Fruit fly (Drosophila melanogaster): ENCODE data around the gene eEF2.

The eEF2 gene

DNA sequence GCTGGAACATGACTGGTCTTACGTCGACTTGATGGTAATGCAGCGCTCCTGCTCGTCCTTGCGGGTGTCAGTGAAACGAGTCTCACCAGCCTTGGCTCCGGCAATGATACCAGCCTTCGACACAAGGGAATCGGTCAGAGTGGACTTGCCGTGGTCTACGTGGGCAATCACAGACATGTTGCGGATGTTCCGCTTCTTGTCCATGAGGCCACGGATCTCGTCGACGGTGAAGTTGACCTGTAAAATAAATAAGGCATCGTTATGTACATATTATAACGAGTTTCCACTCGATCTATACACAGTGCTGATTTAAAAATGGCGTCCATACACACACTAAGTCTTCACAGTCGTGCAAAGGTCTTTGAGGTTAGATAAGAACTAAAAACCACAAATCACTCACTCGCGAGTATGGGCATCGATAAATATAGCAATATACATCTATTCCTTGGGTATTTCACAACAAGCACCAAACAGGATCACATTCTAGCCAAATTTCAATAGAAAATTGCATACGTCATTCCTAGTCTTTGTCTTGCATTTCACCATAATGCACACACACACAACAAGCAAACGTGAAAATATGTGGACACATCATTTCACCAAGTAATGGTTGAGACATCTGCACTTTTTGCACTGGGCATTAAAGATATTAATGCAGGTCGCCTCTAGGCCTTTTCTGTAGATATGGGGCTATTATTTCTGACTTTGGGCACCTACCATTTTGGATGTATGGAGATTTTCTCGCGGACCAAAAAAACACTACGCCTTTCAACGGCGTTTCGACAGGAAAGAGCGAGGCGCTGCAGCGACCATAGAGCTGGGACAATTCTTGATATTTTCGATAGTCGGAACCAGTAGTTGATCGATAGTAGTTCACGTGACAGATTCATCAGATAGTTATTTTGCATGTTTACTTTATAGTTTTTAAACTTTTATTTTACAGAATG is at the start of gene eEF2 (continued):
- TF ChIP-seq z (GFP tag; IDR thresholded peaks at IDR 0.05), result no peak
- TF ChIP-seq exex (tag; optimal IDR thresholded peaks at IDR 0.05), result peak; percentile 58
- no peak for TF ChIP-seq emc (GFP tag; optimal IDR thresholded peaks at IDR 0.05)
- peak; percentile 28 for TF ChIP-seq CG6683 (GFP tag; optimal IDR thresholded peaks at IDR 0.05)
- no peak for TF ChIP-seq gt (GFP tag; IDR thresholded peaks at IDR 0.05)
- TF ChIP-seq CG4854 (GFP tag; optimal IDR thresholded peaks at IDR 0.05), result peak; percentile 38
- TF ChIP-seq cas (GFP tag; IDR thresholded peaks at IDR 0.05), result no peak
- TF ChIP-seq fd96Cb (tag; optimal IDR thresholded peaks at IDR 0.05), result no peak
- TF ChIP-seq H15 (GFP tag; IDR thresholded peaks at IDR 0.05), result peak; percentile 76; the same call in 2 of the 3 replicates
- TF ChIP-seq Fer2 (tag; optimal IDR thresholded peaks at IDR 0.05), result peak; percentile 64
- peak; percentile 38 for TF ChIP-seq ind (GFP tag; optimal IDR thresholded peaks at IDR 0.05)
- no peak for TF ChIP-seq sisA (GFP tag; IDR thresholded peaks at IDR 0.05)
- TF ChIP-seq CG13775 (GFP tag; optimal IDR thresholded peaks at IDR 0.05), result peak; percentile 74
- TF ChIP-seq Atf3 (GFP tag; optimal IDR thresholded peaks at IDR 0.05), result peak; percentile 53
- peak; percentile 85 for TF ChIP-seq CG34224 (GFP tag; IDR thresholded peaks at IDR 0.05; ENCODE audit: partially characterized antibody)
- TF ChIP-seq CG32772 (GFP tag; IDR thresholded peaks at IDR 0.05), result no peak
- TF ChIP-seq ems (GFP tag; optimal IDR thresholded peaks at IDR 0.05), result peak; percentile 68
- no peak for TF ChIP-seq pita (GFP tag; optimal IDR thresholded peaks at IDR 0.05)
- TF ChIP-seq esg (GFP tag; conservative IDR thresholded peaks at IDR 0.05), result 0 out of 2 replicates have a peak, but pooled peaks have one; percentile 21
- peak; percentile 76 for TF ChIP-seq Sox100B (GFP tag; optimal IDR thresholded peaks at IDR 0.05)
- TF ChIP-seq stc (GFP tag; IDR thresholded peaks at IDR 0.05), result 0 out of 2 replicates have a peak, but pooled peaks have one; percentile 36
- peak; percentile 95 for TF ChIP-seq CG7963 (GFP tag; IDR thresholded peaks at IDR 0.05; ENCODE audit: partially characterized antibody)
- TF ChIP-seq pho (GFP tag; optimal IDR thresholded peaks at IDR 0.05), result peak; percentile 62
- TF ChIP-seq BtbVII (GFP tag; optimal IDR thresholded peaks at IDR 0.05), result peak; percentile 80
- peak; percentile 69; the same call in 1 of the 2 replicates for TF ChIP-seq CG14014 (GFP tag; IDR thresholded peaks at IDR 0.05)
- TF ChIP-seq CG1603 (tag; optimal IDR thresholded peaks at IDR 0.05), result peak; percentile 79
- TF ChIP-seq CG9932 (GFP tag; IDR thresholded peaks at IDR 0.05), result no peak; the same call in 1 of the 2 replicates
- TF ChIP-seq CG33213 (GFP tag; optimal IDR thresholded peaks at IDR 0.05), result peak; percentile 90
- TF ChIP-seq CG4730 (GFP tag; IDR thresholded peaks at IDR 0.05), result 0 out of 2 replicates have a peak, but pooled peaks have one; percentile 25
- TF ChIP-seq Mes4 (GFP tag; optimal IDR thresholded peaks at IDR 0.05), result peak; percentile 89
- TF ChIP-seq abd-A (tag; optimal IDR thresholded peaks at IDR 0.05), result peak; percentile 32
- TF ChIP-seq Med (GFP tag), result peak; percentile 97
- TF ChIP-seq CHES-1-like (GFP tag; optimal IDR thresholded peaks at IDR 0.05), result peak; percentile 71
- peak in 1 of 3 experiments; percentile 75 for TF ChIP-seq Stat92E (GFP tag; optimal IDR thresholded peaks at IDR 0.05)
- TF ChIP-seq sim (GFP tag; IDR thresholded peaks at IDR 0.05), result peak; percentile 66; the same call in 1 of the 2 replicates
- TF ChIP-seq bbx (GFP tag; IDR thresholded peaks at IDR 0.05; ENCODE audit: partially characterized antibody), result peak; percentile 96
- peak; percentile 91 for TF ChIP-seq BEAF-32 (GFP tag; optimal IDR thresholded peaks at IDR 0.05)
- 0 out of 2 replicates have a peak, but pooled peaks have one; percentile 60 for TF ChIP-seq gsb (GFP tag; IDR thresholded peaks at IDR 0.05)
- peak; percentile 78 for TF ChIP-seq HHEX (GFP tag; optimal IDR thresholded peaks at IDR 0.05)
- TF ChIP-seq NFAT (GFP tag; IDR thresholded peaks at IDR 0.05), result no peak; the same call in 1 of the 2 replicates
- peak; percentile 44; the same call in 1 of the 2 replicates for TF ChIP-seq Ada2b (GFP tag; IDR thresholded peaks at IDR 0.05)
- peak; percentile 75 for TF ChIP-seq Asciz (GFP tag; optimal IDR thresholded peaks at IDR 0.05)
- TF ChIP-seq CG18619 (GFP tag; optimal IDR thresholded peaks at IDR 0.05), result peak; percentile 86
- TF ChIP-seq caup (GFP tag; optimal IDR thresholded peaks at IDR 0.05; ENCODE audit: severe bottlenecking), result peak; percentile 93
- peak; percentile 70; the same call in 1 of the 2 replicates for TF ChIP-seq wdn (GFP tag; IDR thresholded peaks at IDR 0.05)
- TF ChIP-seq fu2 (GFP tag; optimal IDR thresholded peaks at IDR 0.05), result peak; percentile 53
- TF ChIP-seq Nf-YA (GFP tag; IDR thresholded peaks at IDR 0.05), result peak; percentile 46

Measured in whole organism, embryonic.